Worm (Caenorhabditis elegans) whole organism, early embryonic: Measurements from ENCODE around the gene W05H5.1.
"Not testable (repeated sequence)": the region's sequence is repeated elsewhere in the genome, so short reads cannot be mapped to it uniquely, and the experiment has no call there.

Experiments used
- B0310.2 ChIP-seq: sonication (generic microtip); optimal IDR thresholded peaks from 2 replicates; lab custom pipeline; 2016; ENCODE audit warnings: mild to moderate bottlenecking, missing genetic modification characterization, missing compliant biosample characterization
- F13C5.2 ChIP-seq: sonication (generic microtip); optimal IDR thresholded peaks from 2 replicates; lab custom pipeline; 2017; ENCODE audit warnings: mild to moderate bottlenecking, missing genetic modification characterization, inconsistent platforms, missing compliant biosample characterization
- aly-1 ChIP-seq: sonication (generic microtip); optimal IDR thresholded peaks from 2 replicates; lab custom pipeline; 2016; ENCODE audit warnings: missing genetic modification characterization, missing compliant biosample characterization
- ama-1 ChIP-seq: fragments of 150-350 bp; optimal IDR thresholded peaks from 2 replicates; lab custom pipeline; 2014
- ceh-13 ChIP-seq: fragments of 200-800 bp; sonication (Bioruptor generic); optimal IDR thresholded peaks from 2 replicates; lab custom pipeline; 2018; ENCODE audit warnings: mild to moderate bottlenecking, missing genetic modification characterization, missing compliant biosample characterization
- ceh-36 ChIP-seq: sonication (generic microtip); optimal IDR thresholded peaks from 2 replicates; lab custom pipeline; 2016; ENCODE audit warnings: missing genetic modification characterization, inconsistent platforms, missing compliant biosample characterization
- ets-7 ChIP-seq: sonication (generic microtip); optimal IDR thresholded peaks from 2 replicates; lab custom pipeline; 2016; ENCODE audit warnings: missing genotype, missing genetic modification characterization, missing compliant biosample characterization
- flt-1 ChIP-seq: fragments of 200-800 bp; sonication (Bioruptor generic); IDR thresholded peaks from 2 replicates; pipeline ENCODE4 v1.3.6; 2022; ENCODE audit warnings: missing genetic modification characterization, missing compliant biosample characterization
- hmbx-1 ChIP-seq: sonication (generic microtip); optimal IDR thresholded peaks from 2 replicates; lab custom pipeline; 2016; ENCODE audit warnings: mild to moderate bottlenecking, missing genetic modification characterization, missing compliant biosample characterization
- hmg-4 ChIP-seq: fragments of 200-800 bp; sonication (Bioruptor generic); optimal IDR thresholded peaks from 2 replicates; lab custom pipeline; 2018; ENCODE audit warnings: mild to moderate bottlenecking, missing genetic modification characterization, missing compliant biosample characterization
- hnd-1 ChIP-seq: sonication (generic microtip); optimal IDR thresholded peaks from 2 replicates; lab custom pipeline; 2016; ENCODE audit warnings: missing genetic modification characterization, missing compliant biosample characterization
- pes-1 ChIP-seq: fragments of 200-800 bp; sonication (Bioruptor generic); IDR thresholded peaks from 2 replicates; pipeline ENCODE4 v1.3.6; 2022; ENCODE audit warnings: missing genetic modification reagents, missing genetic modification characterization, missing compliant biosample characterization
- scrt-1 ChIP-seq: fragments of 200-800 bp; sonication (Bioruptor generic); IDR thresholded peaks from 2 replicates; pipeline ENCODE4 v1.3.6; 2022; ENCODE audit warnings: missing genetic modification characterization, missing compliant biosample characterization
- sea-1 ChIP-seq: fragments of 200-800 bp; sonication (Bioruptor generic); conservative IDR thresholded peaks from 2 replicates; pipeline ENCODE4 v1.3.6; 2022; ENCODE audit warnings: missing genetic modification characterization, missing compliant biosample characterization
- tbx-11 ChIP-seq: fragments of 200-800 bp; sonication (Bioruptor generic); IDR thresholded peaks from 2 replicates; pipeline ENCODE4 v1.3.6; 2022; ENCODE audit warnings: missing genetic modification characterization, missing compliant biosample characterization
- tbx-37 ChIP-seq: fragments of 200-800 bp; sonication (Bioruptor generic); conservative IDR thresholded peaks from 2 replicates; pipeline ENCODE4 v1.3.6; 2022; ENCODE audit warnings: missing genetic modification reagents, missing genetic modification characterization, missing compliant biosample characterization
- tra-4 ChIP-seq: sonication (generic microtip); optimal IDR thresholded peaks from 2 replicates; lab custom pipeline; 2017; ENCODE audit warnings: missing genetic modification characterization, missing compliant biosample characterization

Gene W05H5.1

DNA sequence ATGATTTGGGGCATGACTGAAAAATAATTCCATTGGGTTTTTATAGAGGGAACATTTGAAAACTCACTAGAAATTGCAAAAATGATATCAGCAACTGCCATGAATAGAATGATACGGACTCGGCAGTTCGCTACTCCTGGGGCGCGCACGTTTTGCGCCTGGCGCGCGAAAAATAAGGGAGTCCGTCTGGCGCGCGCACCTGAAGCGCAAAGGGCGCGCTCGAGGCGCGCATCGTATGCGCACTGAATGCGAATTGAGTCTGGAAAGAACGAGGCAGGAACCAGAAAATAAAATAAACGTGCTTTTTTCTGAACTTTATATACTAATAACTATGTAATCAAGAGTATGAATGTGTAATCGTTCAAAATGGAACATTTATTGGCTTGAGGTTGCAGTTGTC lies 3.4 kb downstream of the W05H5.1 start, which contains the start of gene Y57A10C.10:
TSS of gene Y57A10C.10 (minus strand) at position 101 of the 400 bp plus-strand sequence.
- TF ChIP-seq F13C5.2 (tag; lab: Kevin White, UChicago); hnd-1 (tag; lab: Kevin White, UChicago); scrt-1 (GFP tag; lab: Robert Waterston, UW): not testable (repeated sequence)

- no peak for TF ChIP-seq flt-1 (GFP tag; lab: Robert Waterston, UW)
- TF ChIP-seq scrt-1 (GFP tag; lab: Robert Waterston, UW), result no peak
- TF ChIP-seq tra-4, result no peak
- no peak for TF ChIP-seq pes-1 (GFP tag; lab: Robert Waterston, UW)
- TF ChIP-seq sea-1 (GFP tag; lab: Robert Waterston, UW), result no peak
- TF ChIP-seq ets-7 (tag; lab: Kevin White, UChicago), result no peak
- no peak for TF ChIP-seq tbx-11
- TF ChIP-seq hmg-4, result no peak
- TF ChIP-seq F13C5.2 (tag; lab: Kevin White, UChicago), result no peak
- no peak for TF ChIP-seq hmbx-1 (tag; lab: Kevin White, UChicago)
- no peak for TF ChIP-seq ceh-13 (GFP tag; lab: Kevin White, UChicago)
- TF ChIP-seq aly-1 (tag; lab: Kevin White, UChicago), result no peak
- TF ChIP-seq B0310.2, result no peak
- no peak for TF ChIP-seq ama-1 (lab: Kevin White, UChicago)
- no peak for TF ChIP-seq hnd-1 (tag; lab: Kevin White, UChicago)
- TF ChIP-seq ceh-36 (tag; lab: Kevin White, UChicago), result no peak
- no peak for TF ChIP-seq tbx-37 (GFP tag; lab: Robert Waterston, UW)
These were observed 6.1 kb downstream of the W05H5.1 start, which contains the start of gene Y57A10C.9 for ce11 chrII:12438441-12438840. Gene Y57A10C.9, minus strand, starts transcription at chrII:12438541.

ce11 chrII:12436717-12437116 lies 7.9 kb downstream of the W05H5.1 start:
- TF ChIP-seq ceh-36 (tag; lab: Kevin White, UChicago) (peak; percentile 82), hmbx-1 (tag; lab: Kevin White, UChicago) (no peak), hmg-4 (no peak), pes-1 (GFP tag; lab: Robert Waterston, UW) (no peak), ceh-13 (GFP tag; lab: Kevin White, UChicago) (no peak), B0310.2 (no peak), hnd-1 (tag; lab: Kevin White, UChicago) (no peak)

DNA sequence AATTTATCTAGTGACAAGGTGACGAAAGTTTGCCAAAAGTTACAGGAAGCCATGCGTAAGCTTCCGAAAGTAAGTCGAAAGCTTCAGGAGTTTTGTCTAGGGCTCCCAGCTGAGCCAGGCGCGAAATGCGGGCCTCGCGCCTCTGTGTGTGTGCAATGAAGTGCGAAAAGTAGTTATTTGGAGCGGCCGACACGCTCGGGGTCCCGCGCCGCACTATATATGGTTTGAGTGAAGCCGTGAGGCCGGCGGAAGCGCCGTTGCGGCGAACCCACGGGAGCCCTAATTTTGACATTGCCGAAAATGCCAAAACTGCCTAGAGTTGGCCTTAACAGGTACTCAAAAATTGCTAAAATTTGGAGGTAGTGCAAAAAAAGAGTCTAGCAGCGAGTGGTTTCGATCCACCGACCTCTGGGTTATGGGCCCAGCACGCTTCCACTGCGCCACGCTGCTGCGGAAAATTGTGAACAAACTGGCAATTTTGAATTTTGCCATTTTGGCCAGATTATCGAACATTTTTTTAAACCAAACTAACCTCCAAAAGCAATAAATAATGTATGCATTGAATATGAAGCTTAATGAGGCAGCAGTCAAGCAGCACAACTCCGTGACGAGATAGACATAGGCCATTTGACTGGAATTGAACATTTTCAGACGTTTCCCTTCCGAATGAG lies 9.2 kb downstream of the W05H5.1 start:
- TF ChIP-seq ceh-13 (GFP tag; lab: Kevin White, UChicago), result no peak
- TF ChIP-seq sea-1 (GFP tag; lab: Robert Waterston, UW), result no peak
- TF ChIP-seq F13C5.2 (tag; lab: Kevin White, UChicago), result no peak
- TF ChIP-seq tbx-37 (GFP tag; lab: Robert Waterston, UW), result no peak
- no peak for TF ChIP-seq hmg-4
- TF ChIP-seq tra-4, result no peak
- no peak for TF ChIP-seq pes-1 (GFP tag; lab: Robert Waterston, UW)
- no peak for TF ChIP-seq tbx-11
- TF ChIP-seq hnd-1 (tag; lab: Kevin White, UChicago), result no peak
- TF ChIP-seq ceh-36 (tag; lab: Kevin White, UChicago), result no peak
- TF ChIP-seq ama-1 (lab: Kevin White, UChicago), result no peak
- TF ChIP-seq B0310.2, result no peak

ce11 chrII:12432356-12432755 lies 12.2 kb downstream of the W05H5.1 start, which contains the start of gene dct-12:
Gene dct-12, minus strand, starts transcription at chrII:12432456.
- TF ChIP-seq tra-4 (no peak), B0310.2 (no peak), F13C5.2 (tag; lab: Kevin White, UChicago) (no peak), ceh-36 (tag; lab: Kevin White, UChicago) (no peak), hmg-4 (no peak), sea-1 (GFP tag; lab: Robert Waterston, UW) (no peak), ceh-13 (GFP tag; lab: Kevin White, UChicago) (no peak), ets-7 (tag; lab: Kevin White, UChicago) (no peak), tbx-37 (GFP tag; lab: Robert Waterston, UW) (no peak), hmbx-1 (tag; lab: Kevin White, UChicago) (no peak), tbx-11 (no peak), aly-1 (tag; lab: Kevin White, UChicago) (no peak), scrt-1 (GFP tag; lab: Robert Waterston, UW) (no peak), ama-1 (lab: Kevin White, UChicago) (no peak), hnd-1 (tag; lab: Kevin White, UChicago) (no peak), flt-1 (GFP tag; lab: Robert Waterston, UW) (no peak), pes-1 (GFP tag; lab: Robert Waterston, UW) (no peak)

DNA sequence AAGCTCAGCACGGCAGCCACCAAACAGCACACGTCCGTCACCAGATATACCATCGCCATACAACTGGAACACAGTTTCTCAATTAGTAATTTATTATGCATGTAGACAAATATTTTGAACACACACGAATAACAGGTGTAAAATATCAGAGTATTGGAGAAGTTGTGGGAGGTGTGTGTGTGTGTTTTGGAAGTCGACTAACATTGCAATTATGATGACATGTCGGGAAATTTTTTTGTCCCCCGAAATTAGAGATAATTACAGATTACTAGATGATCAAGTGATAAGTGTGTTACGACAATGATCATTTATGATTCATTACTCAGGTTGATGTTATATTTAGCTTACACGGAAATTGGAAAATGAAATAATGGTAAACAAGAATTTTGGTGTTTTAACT lies 14.8 kb downstream of the W05H5.1 start, which contains the start of gene Y57A10C.8:
TSS of gene Y57A10C.8 (minus strand) at position 101 of the 400 bp plus-strand sequence.
- TF ChIP-seq hnd-1 (tag; lab: Kevin White, UChicago), result no peak

- TF ChIP-seq sea-1 (GFP tag; lab: Robert Waterston, UW) (no peak), ets-7 (tag; lab: Kevin White, UChicago) (no peak), tbx-37 (GFP tag; lab: Robert Waterston, UW) (no peak), scrt-1 (GFP tag; lab: Robert Waterston, UW) (no peak), hmg-4 (no peak), flt-1 (GFP tag; lab: Robert Waterston, UW) (no peak), F13C5.2 (tag; lab: Kevin White, UChicago) (no peak)
These were observed 18.8 kb downstream of the W05H5.1 start, which contains the start of gene daf-22 for ce11 chrII:12425644-12426222. Gene daf-22, minus strand, starts transcription at chrII:12425694.
